Fruit fly (Drosophila melanogaster): ENCODE results near the gene CG34164.

Gene CG34164

DNA sequence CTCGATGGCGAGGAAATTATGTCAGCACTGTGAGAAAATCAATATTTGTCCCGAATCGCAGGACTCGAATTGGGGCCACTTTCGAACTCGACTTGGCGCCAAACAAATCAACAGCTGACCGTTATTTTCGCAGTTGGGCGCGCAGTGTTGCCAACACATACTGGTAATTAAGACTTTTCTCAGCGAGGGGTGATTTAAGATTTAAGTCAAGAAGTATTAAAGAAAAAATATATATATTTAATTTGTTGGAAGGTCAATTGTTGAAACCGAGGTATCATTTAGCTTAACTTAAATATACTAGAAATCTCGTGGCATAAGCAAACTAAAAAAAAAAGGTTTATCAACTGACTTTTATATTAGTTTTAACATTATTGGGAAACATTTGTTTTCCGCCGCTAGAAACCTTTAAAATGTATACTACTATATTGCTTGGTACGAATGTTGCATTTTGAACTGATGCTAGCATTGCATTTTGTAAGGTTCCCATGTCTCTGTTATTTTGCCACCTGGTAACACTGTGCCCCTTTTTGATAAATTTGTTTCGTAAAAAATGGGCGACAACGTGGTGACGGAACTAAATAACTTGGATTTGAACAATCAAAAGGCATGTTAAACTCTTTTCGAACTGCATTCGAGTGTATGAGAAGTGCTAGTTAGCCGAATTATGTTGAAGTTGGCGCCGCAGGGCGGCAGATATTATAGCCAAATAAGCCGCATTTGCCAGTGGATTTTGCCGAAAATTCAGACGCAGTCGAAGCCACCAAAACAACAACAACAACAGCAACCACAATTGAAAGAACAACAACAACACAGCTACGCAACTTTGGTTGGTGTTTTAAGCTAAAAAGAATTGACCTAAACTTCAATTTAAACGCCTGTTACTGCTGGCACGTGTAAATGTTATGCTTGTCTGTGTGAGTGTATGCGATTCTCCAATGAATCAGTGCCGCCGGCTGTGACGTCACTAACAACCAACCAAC lies 47.4 kb downstream of the CG34164 start, which contains the start of the genes Patsas and ThrRS (continued):
- TF ChIP-seq otp (GFP tag; IDR thresholded peaks at IDR 0.05) (peak; percentile 71; the same call in 2 of the 3 replicates), fd102C (GFP tag; optimal IDR thresholded peaks at IDR 0.05) (peak; percentile 51), CG11504 (tag; optimal IDR thresholded peaks at IDR 0.05) (peak; percentile 89), Sry-δ (GFP tag; optimal IDR thresholded peaks at IDR 0.05) (peak; percentile 41), bcd (GFP tag; optimal IDR thresholded peaks at IDR 0.05) (peak; percentile 87), rib (GFP tag; IDR thresholded peaks at IDR 0.05) (peak; percentile 55; the same call in 1 of the 2 replicates), Stat92E (GFP tag; optimal IDR thresholded peaks at IDR 0.05) (no peak), Lim3 (GFP tag; IDR thresholded peaks at IDR 0.05) (peak; percentile 44; the same call in 1 of the 2 replicates), bowl (GFP tag; IDR thresholded peaks at IDR 0.05) (peak; percentile 59; the same call in 1 of the 2 replicates), corto (GFP tag; optimal IDR thresholded peaks at IDR 0.05) (no peak), dimm (GFP tag; IDR thresholded peaks at IDR 0.05) (peak; percentile 53), CG12236 (GFP tag; optimal IDR thresholded peaks at IDR 0.05) (no peak), sens-2 (GFP tag; IDR thresholded peaks at IDR 0.05) (peak; percentile 23; the same call in 1 of the 2 replicates), CG13287 (GFP tag; IDR thresholded peaks at IDR 0.05; ENCODE audit: partially characterized antibody) (no peak; the same call in 1 of the 2 replicates), trh (GFP tag; optimal IDR thresholded peaks at IDR 0.05) (peak; percentile 46), Sox100B (GFP tag; optimal IDR thresholded peaks at IDR 0.05) (no peak), ranshi (GFP tag; IDR thresholded peaks at IDR 0.05) (peak; percentile 86), lola (GFP tag; optimal IDR thresholded peaks at IDR 0.05) (peak in 1 of 3 experiments; percentile 85), CG4282 (GFP tag; optimal IDR thresholded peaks at IDR 0.05) (peak; percentile 19), wdn (GFP tag; IDR thresholded peaks at IDR 0.05) (peak; percentile 71; the same call in 1 of the 2 replicates), CG3838 (GFP tag; optimal IDR thresholded peaks at IDR 0.05) (peak; percentile 61), amos (GFP tag; IDR thresholded peaks at IDR 0.05; ENCODE audit: partially characterized antibody) (0 out of 2 replicates have a peak, but pooled peaks have one; percentile 15), CG10462 (GFP tag; optimal IDR thresholded peaks at IDR 0.05) (peak; percentile 73), nau (GFP tag; optimal IDR thresholded peaks at IDR 0.05) (no peak), CG3281 (GFP tag; optimal IDR thresholded peaks at IDR 0.05) (peak; percentile 84), ATbp (GFP tag; optimal IDR thresholded peaks at IDR 0.05) (peak; percentile 73), CG4730 (GFP tag; IDR thresholded peaks at IDR 0.05) (peak; percentile 81), gce (GFP tag; IDR thresholded peaks at IDR 0.05) (peak; percentile 54; the same call in 2 of the 3 replicates), lov (optimal IDR thresholded peaks at IDR 0.05) (no peak), lov (GFP tag; IDR thresholded peaks at IDR 0.05) (0 out of 3 replicates have a peak, but pooled peaks have one; percentile 15), en (GFP tag; optimal IDR thresholded peaks at IDR 0.05) (peak; percentile 48), CG1024 (GFP tag; IDR thresholded peaks at IDR 0.05) (0 out of 2 replicates have a peak, but pooled peaks have one; percentile 38), ci (GFP tag; IDR thresholded peaks at IDR 0.05) (peak; percentile 78), p53 (GFP tag; optimal IDR thresholded peaks at IDR 0.05) (peak; percentile 42), kah (GFP tag; optimal IDR thresholded peaks at IDR 0.05) (peak; percentile 37), MBD-R2 (GFP tag; IDR thresholded peaks at IDR 0.05) (peak; percentile 34; the same call in 1 of the 2 replicates), ro (GFP tag; IDR thresholded peaks at IDR 0.05) (no peak), wek (GFP tag; optimal IDR thresholded peaks at IDR 0.05) (no peak), org-1 (GFP tag; optimal IDR thresholded peaks at IDR 0.05) (peak; percentile 55), GATAe (GFP tag; conservative IDR thresholded peaks at IDR 0.05) (peak; percentile 47), zen (tag; optimal IDR thresholded peaks at IDR 0.05) (peak; percentile 98), MESR4 (GFP tag; optimal IDR thresholded peaks at IDR 0.05) (peak; percentile 87), CG14014 (GFP tag; IDR thresholded peaks at IDR 0.05) (peak; percentile 85), gsb-n (tag; optimal IDR thresholded peaks at IDR 0.05) (peak; percentile 85), CG5953 (GFP tag; IDR thresholded peaks at IDR 0.05) (peak; percentile 65), grau (tag; optimal IDR thresholded peaks at IDR 0.05) (peak; percentile 87), Hr51 (GFP tag; optimal IDR thresholded peaks at IDR 0.05) (peak; percentile 78 to 88)
